Fruit fly (Drosophila melanogaster) whole organism, embryonic: Measurements from ENCODE around the gene CG32625.

Experiments
- Aef1 ChIP-seq: fragments of 200-800 bp; sonication (Bioruptor generic); IDR thresholded peaks from 3 replicates; pipeline ENCODE4 v1.3.6; 2022; ENCODE audit warnings: missing biosample characterization, missing genetic modification characterization
- CG10462 ChIP-seq: fragments of 200-800 bp; sonication (Bioruptor generic); optimal IDR thresholded peaks from 2 replicates; lab custom pipeline; 2016; ENCODE audit warnings: missing biosample characterization, missing genetic modification characterization
- CG11723 ChIP-seq: fragments of 200-800 bp; sonication (Bioruptor generic); optimal IDR thresholded peaks from 2 replicates; lab custom pipeline; 2017; ENCODE audit warnings: missing biosample characterization, mild to moderate bottlenecking, missing genetic modification characterization
- CG12155 ChIP-seq: fragments of 200-800 bp; sonication (Bioruptor generic); optimal IDR thresholded peaks from 3 replicates; lab custom pipeline; 2016; ENCODE audit warnings: missing biosample characterization, missing genetic modification characterization
- CG12744 ChIP-seq: fragments of 200-800 bp; sonication (Bioruptor generic); optimal IDR thresholded peaks from 2 replicates; lab custom pipeline; 2016; ENCODE audit warnings: missing biosample characterization, missing genetic modification characterization
- CG12942 ChIP-seq: fragments of 200-800 bp; sonication (Bioruptor generic); optimal IDR thresholded peaks from 3 replicates; lab custom pipeline; 2016; ENCODE audit warnings: missing biosample characterization, missing genetic modification characterization
- CG14860 ChIP-seq: fragments of 200-800 bp; sonication (Bioruptor generic); IDR thresholded peaks from 3 replicates; pipeline ENCODE4 v1.3.6; 2022; ENCODE audit warnings: missing biosample characterization, missing genetic modification characterization; ENCODE audit not compliant: partially characterized antibody
- CG1647 ChIP-seq: fragments of 200-800 bp; sonication (Bioruptor generic); optimal IDR thresholded peaks from 3 replicates; lab custom pipeline; 2016; ENCODE audit warnings: missing biosample characterization, missing genetic modification characterization
- CG17361 ChIP-seq: fragments of 200-800 bp; sonication (Bioruptor generic); IDR thresholded peaks from 3 replicates; pipeline ENCODE4 v1.3.6; 2022; ENCODE audit warnings: missing biosample characterization, missing genetic modification characterization
- CG18011 ChIP-seq: fragments of 200-800 bp; sonication (Bioruptor generic); optimal IDR thresholded peaks from 2 replicates; lab custom pipeline; 2017; ENCODE audit warnings: missing biosample characterization, missing genetic modification characterization, mild to moderate bottlenecking, moderate library complexity, missing genotype
- CG2120 ChIP-seq: fragments of 200-800 bp; sonication (Bioruptor generic); optimal IDR thresholded peaks from 3 replicates; lab custom pipeline; 2016; ENCODE audit warnings: missing biosample characterization, missing genetic modification characterization
- CG33213 ChIP-seq: fragments of 200-800 bp; sonication (Bioruptor generic); optimal IDR thresholded peaks from 3 replicates; lab custom pipeline; 2016; ENCODE audit warnings: missing biosample characterization, missing genetic modification characterization
- CG4328 ChIP-seq: fragments of 200-800 bp; sonication (Bioruptor generic); optimal IDR thresholded peaks from 3 replicates; lab custom pipeline; 2017; ENCODE audit warnings: missing biosample characterization, missing genetic modification reagents, missing genetic modification characterization
- CG4707 ChIP-seq: fragments of 200-800 bp; sonication (Bioruptor generic); optimal IDR thresholded peaks from 2 replicates; lab custom pipeline; 2018; ENCODE audit warnings: missing biosample characterization, mild to moderate bottlenecking, missing genetic modification characterization, moderate library complexity
- CG5180 ChIP-seq: fragments of 200-800 bp; sonication (Bioruptor generic); optimal IDR thresholded peaks from 3 replicates; lab custom pipeline; 2017; ENCODE audit warnings: missing biosample characterization, missing genetic modification characterization, mild to moderate bottlenecking, moderate library complexity, missing genetic modification reagents
- CG6272 ChIP-seq: fragments of 200-800 bp; sonication (Bioruptor generic); IDR thresholded peaks from 2 replicates; pipeline ENCODE4 v1.3.6; 2022; ENCODE audit warnings: missing biosample characterization, missing genetic modification characterization
- CG6791 ChIP-seq: fragments of 200-800 bp; sonication (Bioruptor generic); IDR thresholded peaks from 3 replicates; pipeline ENCODE4 v1.3.6; 2022; ENCODE audit warnings: missing biosample characterization, missing genetic modification characterization; ENCODE audit not compliant: partially characterized antibody
- CG6854 ChIP-seq: fragments of 200-800 bp; sonication (Bioruptor generic); optimal IDR thresholded peaks from 3 replicates; lab custom pipeline; 2017; ENCODE audit warnings: missing biosample characterization, mild to moderate bottlenecking, missing genetic modification characterization
- CG7963 ChIP-seq: fragments of 200-800 bp; sonication (Bioruptor generic); IDR thresholded peaks from 3 replicates; pipeline ENCODE4 v1.3.6; 2022; ENCODE audit warnings: missing biosample characterization, missing genetic modification characterization; ENCODE audit not compliant: partially characterized antibody
- CG8944 ChIP-seq: fragments of 200-800 bp; sonication (Bioruptor generic); optimal IDR thresholded peaks from 3 replicates; lab custom pipeline; 2016; ENCODE audit warnings: missing biosample characterization, missing genetic modification characterization
- CG9437 ChIP-seq: fragments of 200-800 bp; sonication (Bioruptor generic); optimal IDR thresholded peaks from 2 replicates; lab custom pipeline; 2018; ENCODE audit warnings: missing biosample characterization, mild to moderate bottlenecking, missing genetic modification characterization
- CG9727 ChIP-seq: fragments of 200-800 bp; sonication (Bioruptor generic); optimal IDR thresholded peaks from 3 replicates; lab custom pipeline; 2017; ENCODE audit warnings: missing biosample characterization, mild to moderate bottlenecking, missing genetic modification characterization
- CG9817 ChIP-seq: fragments of 200-800 bp; sonication (Bioruptor generic); optimal IDR thresholded peaks from 2 replicates; lab custom pipeline; 2018; ENCODE audit warnings: missing biosample characterization, mild to moderate bottlenecking, missing genetic modification characterization, moderate library complexity
- Deaf1 ChIP-seq: fragments of 200-800 bp; optimal IDR thresholded peaks from 3 replicates; lab custom pipeline; 2019; ENCODE audit warnings: missing biosample characterization, mild to moderate bottlenecking, missing genetic modification characterization, moderate library complexity
- Doc2 ChIP-seq: fragments of 200-800 bp; sonication (Bioruptor generic); IDR thresholded peaks from 2 replicates; pipeline ENCODE4 v1.3.6; 2022; ENCODE audit warnings: missing biosample characterization, missing genetic modification characterization
- Fer3 ChIP-seq: fragments of 200-800 bp; sonication (Bioruptor generic); optimal IDR thresholded peaks from 2 replicates; lab custom pipeline; 2018; ENCODE audit warnings: missing biosample characterization, mild to moderate bottlenecking, missing genetic modification characterization, moderate library complexity
- Gsc ChIP-seq: fragments of 200-800 bp; sonication (Bioruptor generic); IDR thresholded peaks from 2 replicates; pipeline ENCODE4 v1.3.6; 2022; ENCODE audit warnings: missing biosample characterization, missing genetic modification characterization
- Kr ChIP-seq: fragments of 200-800 bp; sonication (Bioruptor generic); optimal IDR thresholded peaks from 2 replicates; lab custom pipeline; 2017; ENCODE audit warnings: missing biosample characterization, mild to moderate bottlenecking, missing genetic modification characterization
- Sin3A ChIP-seq: fragments of >200 bp; optimal IDR thresholded peaks from 2 replicates; lab custom pipeline; 2018
- Sry-δ ChIP-seq: fragments of 200-800 bp; sonication (Bioruptor generic); optimal IDR thresholded peaks from 2 replicates; lab custom pipeline; 2016; ENCODE audit warnings: missing biosample characterization, missing genetic modification characterization
- Vsx1 ChIP-seq: fragments of 200-800 bp; sonication (Bioruptor generic); optimal IDR thresholded peaks from 2 replicates; lab custom pipeline; 2017; ENCODE audit warnings: missing biosample characterization, mild to moderate bottlenecking, missing genetic modification characterization, missing genetic modification reagents
- Xrp1 ChIP-seq: fragments of 200-800 bp; sonication (Bioruptor generic); IDR thresholded peaks from 2 replicates; pipeline ENCODE4 v1.3.6; 2022; ENCODE audit warnings: missing biosample characterization, missing genetic modification characterization
- aop ChIP-seq: fragments of 200-800 bp; sonication (Bioruptor generic); IDR thresholded peaks from 2 replicates; pipeline ENCODE4 v1.3.6; 2022; ENCODE audit warnings: missing biosample characterization, missing genetic modification characterization
- ato ChIP-seq: fragments of 200-800 bp; sonication (Bioruptor generic); IDR thresholded peaks from 2 replicates; pipeline ENCODE4 v1.3.6; 2022; ENCODE audit warnings: missing biosample characterization, missing genetic modification characterization; ENCODE audit not compliant: partially characterized antibody
- bbx ChIP-seq: fragments of 200-800 bp; sonication (Bioruptor generic); IDR thresholded peaks from 2 replicates; pipeline ENCODE4 v1.3.6; 2022; ENCODE audit warnings: missing biosample characterization, missing genetic modification characterization; ENCODE audit not compliant: partially characterized antibody
- cas ChIP-seq: fragments of 200-800 bp; sonication (Bioruptor generic); IDR thresholded peaks from 2 replicates; pipeline ENCODE4 v1.3.6; 2022; ENCODE audit warnings: missing biosample characterization, missing genetic modification characterization
- cato ChIP-seq: fragments of 200-800 bp; sonication (Bioruptor generic); optimal IDR thresholded peaks from 2 replicates; lab custom pipeline; 2016; ENCODE audit warnings: missing biosample characterization, missing genetic modification characterization, borderline replicate concordance
- ci ChIP-seq: fragments of 200-800 bp; sonication (Bioruptor generic); IDR thresholded peaks from 3 replicates; pipeline ENCODE4 v1.3.6; 2022; ENCODE audit warnings: missing biosample characterization, missing genetic modification characterization
- crc ChIP-seq: fragments of 200-800 bp; sonication (Bioruptor generic); optimal IDR thresholded peaks from 2 replicates; lab custom pipeline; 2016; ENCODE audit warnings: missing biosample characterization, missing genetic modification characterization
- dm ChIP-seq: fragments of 200-800 bp; sonication (Bioruptor generic); optimal IDR thresholded peaks from 3 replicates; lab custom pipeline; 2016; ENCODE audit warnings: missing biosample characterization, missing genetic modification characterization
- fd96Cb ChIP-seq: fragments of 200-800 bp; sonication (Bioruptor generic); optimal IDR thresholded peaks from 2 replicates; lab custom pipeline; 2018; ENCODE audit warnings: missing biosample characterization, mild to moderate bottlenecking, missing genetic modification characterization, moderate library complexity
- gcm ChIP-seq: fragments of 200-800 bp; sonication (Bioruptor generic); optimal IDR thresholded peaks from 2 replicates; lab custom pipeline; 2019; ENCODE audit warnings: missing biosample characterization, mild to moderate bottlenecking, missing genetic modification characterization, moderate library complexity
- ind ChIP-seq: fragments of 200-800 bp; sonication (Bioruptor generic); optimal IDR thresholded peaks from 3 replicates; lab custom pipeline; 2016; ENCODE audit warnings: missing biosample characterization, missing genetic modification characterization
- jigr1 ChIP-seq: fragments of 200-800 bp; sonication (Bioruptor generic); IDR thresholded peaks from 3 replicates; pipeline ENCODE4 v1.3.6; 2022; ENCODE audit warnings: missing biosample characterization, missing genetic modification characterization
- kah ChIP-seq: fragments of 200-800 bp; sonication (Bioruptor generic); optimal IDR thresholded peaks from 2 replicates; lab custom pipeline; 2018; ENCODE audit warnings: missing biosample characterization, mild to moderate bottlenecking, missing genetic modification characterization
- kni ChIP-seq: fragments of 200-800 bp; sonication (Bioruptor generic); optimal IDR thresholded peaks from 3 replicates; lab custom pipeline; 2017; ENCODE audit warnings: mild to moderate bottlenecking, missing biosample characterization, missing genetic modification reagents, missing genetic modification characterization
- phol ChIP-seq: fragments of 200-800 bp; sonication (Bioruptor generic); optimal IDR thresholded peaks from 3 replicates; lab custom pipeline; 2018; ENCODE audit warnings: missing biosample characterization, mild to moderate bottlenecking, missing genetic modification characterization, moderate library complexity
- shn ChIP-seq: fragments of 200-800 bp; sonication (Bioruptor generic); optimal IDR thresholded peaks from 3 replicates; lab custom pipeline; 2016; ENCODE audit warnings: missing biosample characterization, missing genetic modification characterization
- sisA ChIP-seq: fragments of 200-800 bp; sonication (Bioruptor generic); IDR thresholded peaks from 2 replicates; pipeline ENCODE4 v1.3.6; 2022; ENCODE audit warnings: missing biosample characterization, missing genetic modification characterization
- wor ChIP-seq: fragments of 200-800 bp; sonication (Bioruptor generic); IDR thresholded peaks from 2 replicates; pipeline ENCODE4 v1.3.6; 2022; ENCODE audit warnings: missing biosample characterization, missing genetic modification characterization

Gene CG32625

DNA sequence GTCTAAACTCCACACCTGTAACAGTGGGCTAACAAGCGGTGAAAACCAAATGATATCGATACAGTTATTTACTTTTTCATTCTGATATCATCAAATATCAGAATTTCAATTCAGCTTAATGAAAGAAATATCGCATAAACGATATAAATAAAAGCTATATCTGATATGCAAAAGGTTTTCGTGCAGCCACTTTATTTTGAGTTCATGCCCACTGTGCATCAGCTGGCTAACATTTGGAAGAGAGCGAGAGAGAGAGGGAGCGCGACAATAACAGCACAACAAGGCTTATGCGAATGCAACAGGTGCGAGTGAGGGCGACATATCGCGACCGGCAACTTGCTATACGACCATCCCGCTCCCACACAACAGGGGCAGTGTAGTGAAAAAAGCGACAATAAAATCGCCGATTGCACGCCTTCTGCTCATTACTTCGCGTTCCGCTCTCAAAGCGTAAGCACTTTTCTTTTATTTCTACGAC lies 17.2 kb downstream of the CG32625 start, which contains the start of gene CG11151 (continued):
- TF ChIP-seq gcm (peak; percentile 97), CG12155 (GFP tag; lab: Kevin White, UChicago) (peak; percentile 93), Doc2 (GFP tag; lab: Robert Waterston, UW) (no peak), crc (GFP tag; lab: Kevin White, UChicago) (peak; percentile 97), CG12942 (GFP tag; lab: Kevin White, UChicago) (peak; percentile 96), ato (GFP tag; lab: Robert Waterston, UW) (no peak), CG2120 (GFP tag; lab: Kevin White, UChicago) (peak; percentile 98), CG6791 (GFP tag; lab: Robert Waterston, UW) (peak; percentile 66; the same call in 2 of the 3 replicates), jigr1 (GFP tag; lab: Robert Waterston, UW) (peak; percentile 82), CG4328 (GFP tag; lab: Kevin White, UChicago) (peak; percentile 94), CG7963 (peak; percentile 50; the same call in 2 of the 3 replicates), Kr (GFP tag; lab: Kevin White, UChicago) (peak; percentile 54), ci (GFP tag; lab: Robert Waterston, UW) (peak; percentile 98), CG9817 (tag; lab: Kevin White, UChicago) (peak; percentile 96), wor (GFP tag; lab: Robert Waterston, UW) (peak; percentile 95), CG11723 (peak; percentile 96), kni (GFP tag; lab: Kevin White, UChicago) (peak; percentile 83), CG17361 (peak; percentile 96), CG1647 (GFP tag; lab: Kevin White, UChicago) (peak; percentile 95), CG6854 (GFP tag; lab: Kevin White, UChicago) (peak; percentile 96), phol (peak; percentile 95), sisA (GFP tag; lab: Robert Waterston, UW) (peak; percentile 95), CG6272 (GFP tag; lab: Robert Waterston, UW) (peak; percentile 92), aop (GFP tag; lab: Robert Waterston, UW) (peak; percentile 72), CG5180 (GFP tag; lab: Kevin White, UChicago) (peak; percentile 84), CG18011 (peak; percentile 86), CG12744 (peak; percentile 95), Sry-δ (GFP tag; lab: Kevin White, UChicago) (peak; percentile 70), CG10462 (GFP tag; lab: Kevin White, UChicago) (peak; percentile 92), dm (GFP tag; lab: Kevin White, UChicago) (peak; percentile 93), Sin3A (lab: Kevin White, UChicago) (no peak), CG14860 (GFP tag; lab: Robert Waterston, UW) (peak; percentile 71), Gsc (GFP tag; lab: Robert Waterston, UW) (no peak; the same call in 1 of the 2 replicates), CG8944 (peak; percentile 96), fd96Cb (tag; lab: Kevin White, UChicago) (peak; percentile 98), CG9437 (GFP tag; lab: Kevin White, UChicago) (peak; percentile 91), kah (GFP tag; lab: Kevin White, UChicago) (peak; percentile 94), shn (GFP tag; lab: Kevin White, UChicago) (peak; percentile 98), Xrp1 (GFP tag; lab: Robert Waterston, UW) (peak; percentile 97), bbx (GFP tag; lab: Robert Waterston, UW) (peak; percentile 50; the same call in 1 of the 2 replicates), cato (GFP tag; lab: Kevin White, UChicago) (peak; percentile 90), CG33213 (GFP tag; lab: Kevin White, UChicago) (peak; percentile 94), Fer3 (peak; percentile 97), ind (GFP tag; lab: Kevin White, UChicago) (peak; percentile 96), Aef1 (GFP tag; lab: Robert Waterston, UW) (peak; percentile 92), Deaf1 (tag; lab: Kevin White, UChicago) (peak; percentile 82), CG4707 (GFP tag; lab: Kevin White, UChicago) (peak; percentile 100), cas (GFP tag; lab: Robert Waterston, UW) (peak; percentile 84; the same call in 1 of the 2 replicates), CG9727 (GFP tag; lab: Kevin White, UChicago) (peak; percentile 96), Vsx1 (GFP tag; lab: Kevin White, UChicago) (peak; percentile 93)
